Fruit fly (Drosophila melanogaster): ENCODE results near the gene Kdsr.

Gene Kdsr

DNA sequence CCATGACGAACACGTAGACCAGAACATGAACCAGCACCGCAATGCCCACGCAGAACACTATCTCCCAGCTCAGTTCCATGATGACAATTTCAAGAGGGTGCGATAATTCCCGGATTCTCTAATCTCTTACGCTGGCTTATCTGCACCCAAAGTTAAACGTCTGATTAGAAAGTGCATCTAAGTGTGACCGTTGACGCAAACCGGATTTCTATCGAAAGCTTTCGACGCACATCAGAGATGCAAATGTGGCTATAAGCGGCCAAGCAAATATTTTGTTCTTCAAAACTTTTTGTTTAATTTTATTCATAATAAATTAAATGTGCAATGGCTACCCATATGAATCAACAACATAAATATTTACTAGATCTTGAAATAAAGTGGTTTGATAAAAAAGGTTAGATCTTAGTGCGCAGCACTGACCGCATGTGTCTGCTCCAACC lies at the start of gene Kdsr, which contains the start of gene CG11858:
Kdsr (minus strand) TSS at position 177 of the 440 bp plus-strand sequence.
CG11858 (plus strand) TSS at position 420 of the 440 bp plus-strand sequence.
- TF ChIP-seq esn (GFP tag; optimal IDR thresholded peaks at IDR 0.05) (peak; percentile 78), fd59A (GFP tag; optimal IDR thresholded peaks at IDR 0.05) (no peak), Ets96B (tag; optimal IDR thresholded peaks at IDR 0.05) (peak; percentile 53), dsx (GFP tag; optimal IDR thresholded peaks at IDR 0.05; ENCODE audit: poor library complexity, severe bottlenecking) (peak; percentile 37), CG8119 (GFP tag; IDR thresholded peaks at IDR 0.05) (peak; percentile 44; the same call in 2 of the 3 replicates), achi (GFP tag; optimal IDR thresholded peaks at IDR 0.05) (peak; percentile 36), CG6276 (GFP tag; optimal IDR thresholded peaks at IDR 0.05) (no peak), net (GFP tag; optimal IDR thresholded peaks at IDR 0.05) (no peak), CG7368 (GFP tag; optimal IDR thresholded peaks at IDR 0.05) (no peak), lz (GFP tag; optimal IDR thresholded peaks at IDR 0.05) (peak; percentile 77), dac (GFP tag; optimal IDR thresholded peaks at IDR 0.05) (no peak), Ets21C (GFP tag; optimal IDR thresholded peaks at IDR 0.05) (no peak), CG6792 (GFP tag; optimal IDR thresholded peaks at IDR 0.05) (no peak), salr (GFP tag; optimal IDR thresholded peaks at IDR 0.05) (no peak), CG8319 (GFP tag; optimal IDR thresholded peaks at IDR 0.05) (no peak), CG10631 (GFP tag; optimal IDR thresholded peaks at IDR 0.05) (no peak), Smox (GFP tag; optimal IDR thresholded peaks at IDR 0.05) (no peak), ss (GFP tag; optimal IDR thresholded peaks at IDR 0.05) (no peak), fd85E (GFP tag; optimal IDR thresholded peaks at IDR 0.05) (no peak), CG9139 (GFP tag; optimal IDR thresholded peaks at IDR 0.05) (no peak), CG6854 (GFP tag; optimal IDR thresholded peaks at IDR 0.05) (no peak), Hr39 (GFP tag; optimal IDR thresholded peaks at IDR 0.05) (no peak), spab (GFP tag; optimal IDR thresholded peaks at IDR 0.05) (no peak), CG32006 (GFP tag; optimal IDR thresholded peaks at IDR 0.05) (no peak), Lpt (GFP tag; optimal IDR thresholded peaks at IDR 0.05) (peak; percentile 6), CG16779 (tag; optimal IDR thresholded peaks at IDR 0.05) (no peak), CG8632 (GFP tag; optimal IDR thresholded peaks at IDR 0.05) (no peak), CG10669 (GFP tag; optimal IDR thresholded peaks at IDR 0.05) (no peak), OdsH (GFP tag; optimal IDR thresholded peaks at IDR 0.05) (no peak), CG6808 (GFP tag; optimal IDR thresholded peaks at IDR 0.05) (no peak), CG15336 (GFP tag; IDR thresholded peaks at IDR 0.05) (0 out of 2 replicates have a peak, but pooled peaks have one; percentile 43), topi (GFP tag; optimal IDR thresholded peaks at IDR 0.05) (no peak), Eip78C (GFP tag) (no peak), Hr38 (GFP tag; optimal IDR thresholded peaks at IDR 0.05) (no peak), Blimp-1 (GFP tag; optimal IDR thresholded peaks at IDR 0.05) (no peak), Eip75B (GFP tag; optimal IDR thresholded peaks at IDR 0.05) (no peak), eg (GFP tag; IDR thresholded peaks at IDR 0.05) (peak; percentile 72; the same call in 2 of the 3 replicates), CG31627 (GFP tag; optimal IDR thresholded peaks at IDR 0.05) (peak; percentile 73), CG1621 (tag; optimal IDR thresholded peaks at IDR 0.05) (peak; percentile 44), vri (GFP tag; optimal IDR thresholded peaks at IDR 0.05) (peak; percentile 94), CG11902 (GFP tag; optimal IDR thresholded peaks at IDR 0.05) (no peak), CG34406 (GFP tag; optimal IDR thresholded peaks at IDR 0.05) (no peak), CG3919 (GFP tag; optimal IDR thresholded peaks at IDR 0.05) (no peak), svp (GFP tag) (peak; percentile 95), acj6 (GFP tag; optimal IDR thresholded peaks at IDR 0.05) (no peak), pdm3 (GFP tag; optimal IDR thresholded peaks at IDR 0.05) (no peak), Sox102F (GFP tag; optimal IDR thresholded peaks at IDR 0.05) (no peak), Hr4 (GFP tag; optimal IDR thresholded peaks at IDR 0.05) (no peak), Eip93F (GFP tag; optimal IDR thresholded peaks at IDR 0.05) (peak; percentile 60), Met (GFP tag; optimal IDR thresholded peaks at IDR 0.05) (no peak), CG11294 (GFP tag; IDR thresholded peaks at IDR 0.05) (peak; percentile 28; the same call in 1 of the 2 replicates), fkh (GFP tag; optimal IDR thresholded peaks at IDR 0.05) (peak; percentile 76), Sox15 (GFP tag; optimal IDR thresholded peaks at IDR 0.05) (peak; percentile 13)

Measured in whole organism, prepupa.